Worm (Caenorhabditis elegans) whole organism, mixed stage, embryonic: ENCODE measurements around the gene srg-62.

Experiments
- ceh-83 ChIP-seq: fragments of 200-800 bp; sonication (Bioruptor generic); optimal IDR thresholded peaks from 2 replicates; lab custom pipeline; 2018; ENCODE audit warnings: mild to moderate bottlenecking, missing genetic modification characterization, missing compliant biosample characterization
- nhr-237 ChIP-seq: fragments of 150-350 bp; optimal IDR thresholded peaks from 2 replicates; lab custom pipeline; 2014; ENCODE audit warnings: missing biosample characterization, missing genetic modification characterization
- pha-4 ChIP-seq: fragments of 150-350 bp; optimal IDR thresholded peaks from 2 replicates; lab custom pipeline; 2018; ENCODE audit warnings: missing biosample characterization, missing genetic modification reagents, missing genetic modification characterization

ce11 chrV:2725225-2725624 is 17.0 kb downstream of the srg-62 start, which contains the start of gene srg-59:
- TF ChIP-seq ceh-83 (GFP tag; lab: Kevin White, UChicago) (no peak), pha-4 (tag; lab: Kevin White, UChicago) (no peak), nhr-237 (tag; lab: Kevin White, UChicago) (no peak)
